Fruit fly (Drosophila melanogaster) whole organism, adult: ENCODE data around the gene Tektin-C.

Experiments
- CG11617 ChIP-seq: fragments of 200-800 bp; sonication (Bioruptor generic); optimal IDR thresholded peaks from 2 replicates; lab custom pipeline; 2017; ENCODE audit warnings: mild to moderate bottlenecking, missing biosample characterization, missing genetic modification reagents, missing genetic modification characterization
- CG14711 ChIP-seq: fragments of 200-800 bp; sonication (Bioruptor generic); optimal IDR thresholded peaks from 2 replicates; lab custom pipeline; 2018; ENCODE audit warnings: missing biosample characterization, mild to moderate bottlenecking, missing genetic modification characterization, moderate library complexity
- CG1620 ChIP-seq: fragments of 200-800 bp; sonication (Bioruptor generic); optimal IDR thresholded peaks from 2 replicates; lab custom pipeline; 2016; ENCODE audit warnings: missing biosample characterization, missing genetic modification characterization
- CG33017 ChIP-seq: fragments of 200-800 bp; sonication (Bioruptor generic); optimal IDR thresholded peaks from 2 replicates; lab custom pipeline; 2018; ENCODE audit warnings: missing biosample characterization, mild to moderate bottlenecking, missing genetic modification characterization, moderate library complexity
- CG5204 ChIP-seq: fragments of 200-800 bp; sonication (Bioruptor generic); optimal IDR thresholded peaks from 2 replicates; lab custom pipeline; 2016; ENCODE audit warnings: missing biosample characterization, missing genetic modification characterization
- CG7045 ChIP-seq: fragments of 200-800 bp; sonication (Bioruptor generic); optimal IDR thresholded peaks from 2 replicates; lab custom pipeline; 2017; ENCODE audit warnings: missing biosample characterization, mild to moderate bottlenecking, missing genetic modification characterization
- CG7101 ChIP-seq: fragments of 200-800 bp; sonication (Bioruptor generic); optimal IDR thresholded peaks from 2 replicates; lab custom pipeline; 2018; ENCODE audit warnings: missing biosample characterization, mild to moderate bottlenecking, missing genetic modification characterization, moderate library complexity
- Crg-1 ChIP-seq: fragments of 200-800 bp; sonication (Bioruptor generic); optimal IDR thresholded peaks from 2 replicates; lab custom pipeline; 2016; ENCODE audit warnings: missing biosample characterization, missing genetic modification characterization
- Hr96 ChIP-seq: fragments of 200-800 bp; sonication (Bioruptor generic); optimal IDR thresholded peaks from 2 replicates; lab custom pipeline; 2016; ENCODE audit warnings: missing biosample characterization, missing genetic modification characterization
- bab1 ChIP-seq: fragments of 200-800 bp; sonication (Bioruptor generic); optimal IDR thresholded peaks from 3 replicates; lab custom pipeline; 2019; ENCODE audit warnings: missing biosample characterization, mild to moderate bottlenecking, missing genetic modification characterization, moderate library complexity
- cic ChIP-seq: fragments of 200-800 bp; sonication (Bioruptor generic); optimal IDR thresholded peaks from 2 replicates; lab custom pipeline; 2017; ENCODE audit warnings: missing biosample characterization, mild to moderate bottlenecking, missing genetic modification characterization, moderate library complexity
- cnc ChIP-seq, 2 experiments: fragments of >200 bp; optimal IDR thresholded peaks; 2 replicates each; lab custom pipeline; 2017
- tj ChIP-seq: fragments of 200-800 bp; sonication (Bioruptor generic); optimal IDR thresholded peaks from 3 replicates; lab custom pipeline; 2017; ENCODE audit warnings: missing biosample characterization, mild to moderate bottlenecking, missing genetic modification characterization, moderate library complexity

DNA sequence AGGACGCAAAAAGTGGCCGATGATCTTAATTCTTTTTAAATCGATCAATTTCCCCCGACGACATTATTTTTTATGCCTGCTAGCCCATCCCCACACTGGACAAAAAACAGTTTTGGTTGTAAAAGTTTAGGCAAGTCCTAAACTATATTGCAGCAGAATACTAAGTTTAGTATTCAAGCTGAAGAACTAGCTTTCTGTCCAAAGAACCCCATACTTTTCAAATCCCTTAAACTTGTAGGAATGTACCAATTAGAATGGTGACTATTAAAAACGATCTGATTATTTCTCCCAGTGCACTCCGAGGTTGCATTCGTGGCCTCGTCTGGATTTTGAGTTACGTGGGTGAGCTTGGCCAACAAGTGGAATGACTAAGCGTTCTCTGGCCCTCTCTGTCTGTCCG lies 29.1 kb upstream of the Tektin-C start:
- TF ChIP-seq Crg-1 (GFP tag; lab: Kevin White, UChicago) (no peak), CG1620 (GFP tag; lab: Kevin White, UChicago) (no peak), tj (GFP tag; lab: Kevin White, UChicago) (no peak), bab1 (GFP tag; lab: Kevin White, UChicago) (no peak), CG7045 (no peak), CG5204 (GFP tag; lab: Kevin White, UChicago) (no peak), CG33017 (tag; lab: Kevin White, UChicago) (no peak), cic (no peak), CG14711 (tag; lab: Kevin White, UChicago) (no peak), CG11617 (GFP tag; lab: Kevin White, UChicago) (no peak), Hr96 (GFP tag; lab: Kevin White, UChicago) (no peak), CG7101 (tag; lab: Kevin White, UChicago) (no peak), cnc (optimal IDR thresholded peaks at IDR 0.05; lab: Kevin White, UChicago) (no peak)
